Fruit fly (Drosophila melanogaster) whole organism, embryonic: ENCODE data around the gene Acp63F.
A peak's percentile ranks its signal among the peaks of the same experiment; 100 is the strongest.

ENCODE experiments used
- CG10147 ChIP-seq: fragments of 200-800 bp; sonication (Bioruptor generic); optimal IDR thresholded peaks from 2 replicates; lab custom pipeline; 2019; ENCODE audit warnings: missing biosample characterization, mild to moderate bottlenecking, missing genetic modification characterization, moderate library complexity
- CG10543 ChIP-seq: fragments of 200-800 bp; sonication (Bioruptor generic); optimal IDR thresholded peaks from 3 replicates; lab custom pipeline; 2017; ENCODE audit warnings: missing biosample characterization, mild to moderate bottlenecking, missing genetic modification characterization, moderate library complexity
- CG14860 ChIP-seq: fragments of 200-800 bp; sonication (Bioruptor generic); IDR thresholded peaks from 3 replicates; pipeline ENCODE4 v1.3.6; 2022; ENCODE audit warnings: missing biosample characterization, missing genetic modification characterization; ENCODE audit not compliant: partially characterized antibody
- CG15514 ChIP-seq: fragments of 200-800 bp; sonication (Bioruptor generic); optimal IDR thresholded peaks from 3 replicates; lab custom pipeline; 2017; ENCODE audit warnings: missing biosample characterization, missing genetic modification characterization, mild to moderate bottlenecking, moderate library complexity, missing genetic modification reagents
- CG15601 ChIP-seq: fragments of 200-800 bp; sonication (Bioruptor generic); optimal IDR thresholded peaks from 3 replicates; lab custom pipeline; 2019; ENCODE audit warnings: missing biosample characterization, mild to moderate bottlenecking, missing genetic modification characterization, moderate library complexity
- CG33213 ChIP-seq: fragments of 200-800 bp; sonication (Bioruptor generic); optimal IDR thresholded peaks from 3 replicates; lab custom pipeline; 2016; ENCODE audit warnings: missing biosample characterization, missing genetic modification characterization
- CG34422 ChIP-seq: fragments of 200-800 bp; sonication (Bioruptor generic); IDR thresholded peaks from 3 replicates; pipeline ENCODE4 v1.3.6; 2022; ENCODE audit warnings: missing biosample characterization, missing genetic modification characterization
- CG42726 ChIP-seq: fragments of 200-800 bp; sonication (Bioruptor generic); IDR thresholded peaks from 2 replicates; pipeline ENCODE4 v1.3.6; 2022; ENCODE audit warnings: missing biosample characterization, missing genetic modification characterization; ENCODE audit not compliant: partially characterized antibody
- CG4360 ChIP-seq: fragments of 200-800 bp; sonication (Bioruptor generic); IDR thresholded peaks from 2 replicates; pipeline ENCODE4 v1.3.6; 2022; ENCODE audit warnings: missing biosample characterization, missing genetic modification characterization
- CG5245 ChIP-seq: fragments of 200-800 bp; sonication (Bioruptor generic); optimal IDR thresholded peaks from 3 replicates; lab custom pipeline; 2016; ENCODE audit warnings: missing biosample characterization, missing genetic modification characterization
- CG6689 ChIP-seq: fragments of 200-800 bp; sonication (Bioruptor generic); IDR thresholded peaks from 2 replicates; pipeline ENCODE4 v1.3.6; 2022; ENCODE audit warnings: missing biosample characterization, missing genetic modification characterization
- CG7357 ChIP-seq: fragments of 200-800 bp; sonication (Bioruptor generic); IDR thresholded peaks from 3 replicates; pipeline ENCODE4 v1.3.6; 2022; ENCODE audit warnings: missing biosample characterization, missing genetic modification characterization
- E2f2 ChIP-seq: fragments of 200-800 bp; sonication (Bioruptor generic); IDR thresholded peaks from 2 replicates; pipeline ENCODE4 v1.3.6; 2022; ENCODE audit warnings: missing biosample characterization, missing genetic modification characterization
- Eip74EF ChIP-seq, 2 experiments: fragments of 200-800 bp in 1 of 2; fragments of >200 bp in 1 of 2; sonication (Bioruptor generic) in 1 of 2; optimal IDR thresholded peaks; 2 replicates each; lab custom pipeline; 2017 to 2019; ENCODE audit warnings: missing biosample characterization in 2 of 2, missing genetic modification characterization in 2 of 2, mild to moderate bottlenecking in 1 of 2, moderate library complexity in 1 of 2
- Fer3 ChIP-seq: fragments of 200-800 bp; sonication (Bioruptor generic); optimal IDR thresholded peaks from 2 replicates; lab custom pipeline; 2018; ENCODE audit warnings: missing biosample characterization, mild to moderate bottlenecking, missing genetic modification characterization, moderate library complexity
- HHEX ChIP-seq: fragments of 200-800 bp; sonication (Bioruptor generic); optimal IDR thresholded peaks from 3 replicates; lab custom pipeline; 2017; ENCODE audit warnings: missing biosample characterization, mild to moderate bottlenecking, missing genetic modification characterization, missing genetic modification reagents
- HmgZ ChIP-seq: fragments of 200-800 bp; sonication (Bioruptor generic); optimal IDR thresholded peaks from 2 replicates; lab custom pipeline; 2018; ENCODE audit warnings: missing biosample characterization, mild to moderate bottlenecking, missing genetic modification characterization
- Myb ChIP-seq: fragments of 200-800 bp; sonication (Bioruptor generic); optimal IDR thresholded peaks from 2 replicates; lab custom pipeline; 2016; ENCODE audit warnings: missing biosample characterization, missing genetic modification characterization
- Neu2 ChIP-seq: fragments of 200-800 bp; sonication (Bioruptor generic); optimal IDR thresholded peaks from 3 replicates; lab custom pipeline; 2016; ENCODE audit warnings: missing biosample characterization, missing genetic modification characterization, borderline replicate concordance
- Nf-YC ChIP-seq: fragments of 200-800 bp; optimal IDR thresholded peaks from 3 replicates; lab custom pipeline; 2019; ENCODE audit warnings: missing biosample characterization, mild to moderate bottlenecking, missing genetic modification characterization, moderate library complexity
- Stat92E ChIP-seq, 3 experiments: fragments of >200 bp in 2 of 3; fragments of 200-800 bp in 1 of 3; sonication (Bioruptor generic) in 1 of 3; optimal IDR thresholded peaks; 2 replicates each; lab custom pipeline; 2017 to 2019; ENCODE audit warnings: missing biosample characterization in 3 of 3, missing genetic modification characterization in 3 of 3, mild to moderate bottlenecking in 1 of 3, moderate library complexity in 1 of 3
- TFAM ChIP-seq: fragments of 200-800 bp; sonication (Bioruptor generic); optimal IDR thresholded peaks from 2 replicates; lab custom pipeline; 2017; ENCODE audit warnings: missing biosample characterization, missing genetic modification characterization, inconsistent platforms
- cg ChIP-seq: fragments of 200-800 bp; sonication (Bioruptor generic); optimal IDR thresholded peaks from 3 replicates; lab custom pipeline; 2019; ENCODE audit warnings: missing biosample characterization, mild to moderate bottlenecking, missing genetic modification characterization, moderate library complexity
- dpn ChIP-seq, 2 experiments: fragments of 200-800 bp; sonication (Bioruptor generic); optimal IDR thresholded peaks; 3 replicates each; lab custom pipeline; 2016; ENCODE audit warnings: missing biosample characterization in 2 of 2, missing genetic modification characterization in 2 of 2
- gcm2 ChIP-seq: fragments of 200-800 bp; sonication (Bioruptor generic); optimal IDR thresholded peaks from 2 replicates; lab custom pipeline; 2016; ENCODE audit warnings: missing biosample characterization, missing genetic modification characterization
- h ChIP-seq: fragments of >200 bp; optimal IDR thresholded peaks from 2 replicates; lab custom pipeline; 2017
- jigr1 ChIP-seq: fragments of 200-800 bp; sonication (Bioruptor generic); IDR thresholded peaks from 3 replicates; pipeline ENCODE4 v1.3.6; 2022; ENCODE audit warnings: missing biosample characterization, missing genetic modification characterization
- kni ChIP-seq: fragments of 200-800 bp; sonication (Bioruptor generic); optimal IDR thresholded peaks from 3 replicates; lab custom pipeline; 2017; ENCODE audit warnings: mild to moderate bottlenecking, missing biosample characterization, missing genetic modification reagents, missing genetic modification characterization
- knrl ChIP-seq: fragments of 200-800 bp; sonication (Bioruptor generic); IDR thresholded peaks from 3 replicates; pipeline ENCODE4 v1.3.6; 2022; ENCODE audit warnings: missing biosample characterization, missing genetic modification characterization; ENCODE audit not compliant: partially characterized antibody
- nerfin-2 ChIP-seq: fragments of 200-800 bp; sonication (Bioruptor generic); IDR thresholded peaks from 2 replicates; pipeline ENCODE4 v1.3.6; 2022; ENCODE audit warnings: missing biosample characterization, missing genetic modification characterization; ENCODE audit not compliant: partially characterized antibody
- nmo ChIP-seq: fragments of 200-800 bp; sonication (Bioruptor generic); optimal IDR thresholded peaks from 2 replicates; lab custom pipeline; 2018; ENCODE audit warnings: missing biosample characterization, mild to moderate bottlenecking, missing genetic modification characterization, moderate library complexity
- pfk ChIP-seq: fragments of 200-800 bp; sonication (Bioruptor generic); optimal IDR thresholded peaks from 2 replicates; lab custom pipeline; 2018; ENCODE audit warnings: missing biosample characterization, mild to moderate bottlenecking, missing genetic modification characterization, moderate library complexity
- pzg ChIP-seq: fragments of 200-800 bp; sonication (Bioruptor generic); optimal IDR thresholded peaks from 3 replicates; lab custom pipeline; 2018; ENCODE audit warnings: missing biosample characterization, mild to moderate bottlenecking, missing genetic modification characterization, moderate library complexity
- scrt ChIP-seq: fragments of 200-800 bp; sonication (Bioruptor generic); optimal IDR thresholded peaks from 2 replicates; lab custom pipeline; 2018; ENCODE audit warnings: missing biosample characterization, mild to moderate bottlenecking, missing genetic modification characterization, moderate library complexity
- sna ChIP-seq: fragments of 200-800 bp; sonication (Bioruptor generic); IDR thresholded peaks from 2 replicates; pipeline ENCODE4 v1.3.6; 2022; ENCODE audit warnings: missing biosample characterization, missing genetic modification characterization; ENCODE audit not compliant: partially characterized antibody
- sug ChIP-seq: fragments of 200-800 bp; optimal IDR thresholded peaks from 2 replicates; lab custom pipeline; 2019; ENCODE audit warnings: missing biosample characterization, mild to moderate bottlenecking, missing genetic modification characterization, moderate library complexity
- tio ChIP-seq: fragments of 200-800 bp; sonication (Bioruptor generic); optimal IDR thresholded peaks from 2 replicates; lab custom pipeline; 2017; ENCODE audit warnings: missing biosample characterization, missing genetic modification characterization, inconsistent platforms

Gene Acp63F

DNA sequence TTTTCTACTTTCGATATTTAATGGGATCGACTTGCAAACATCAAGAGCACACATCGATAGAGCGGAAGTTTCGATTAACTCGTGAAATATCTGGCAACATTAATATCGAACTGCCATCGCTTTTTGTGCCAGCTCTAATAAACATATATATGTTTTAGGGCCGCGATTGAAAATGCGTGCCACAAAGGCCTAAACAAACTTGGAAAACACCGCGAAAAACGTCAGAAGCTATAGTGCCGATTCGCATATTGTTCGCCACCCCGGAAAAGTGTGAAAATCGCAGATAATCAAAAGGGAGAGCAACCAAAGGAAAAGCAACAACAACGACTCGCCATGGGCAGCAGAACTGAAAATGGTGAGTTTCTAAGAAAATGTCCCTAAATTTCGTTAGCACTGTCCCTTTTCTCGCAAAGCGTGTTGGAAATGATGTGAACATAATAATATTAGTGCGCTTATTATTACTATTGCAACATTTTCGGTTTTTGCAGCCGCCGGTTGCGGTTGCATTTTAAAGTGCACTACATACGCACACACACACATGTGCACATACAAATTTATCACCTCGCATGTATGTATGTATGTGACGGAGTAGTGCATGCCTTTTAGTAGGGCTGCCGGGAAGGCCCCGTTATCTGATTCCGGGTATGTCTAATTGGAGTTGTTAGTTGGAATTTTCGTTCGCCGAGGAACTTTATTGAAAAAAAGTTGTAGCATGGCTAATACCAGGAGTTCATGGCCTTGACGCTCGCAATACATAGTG lies 2.6 kb upstream of the Acp63F start, which contains the start of gene enc (continued):
- TF ChIP-seq HmgZ (tag; lab: Kevin White, UChicago): peak; percentile 37
- TF ChIP-seq cg (GFP tag; lab: Kevin White, UChicago): peak; percentile 86
- peak; percentile 8 for TF ChIP-seq scrt (GFP tag; lab: Kevin White, UChicago)
- peak; percentile 77 for TF ChIP-seq pzg (GFP tag; lab: Kevin White, UChicago)
- peak; percentile 23 for TF ChIP-seq CG10147 (GFP tag; lab: Kevin White, UChicago)
- peak; percentile 47 for TF ChIP-seq kni (GFP tag; lab: Kevin White, UChicago)
- peak; percentile 29; the same call in 1 of the 3 replicates for TF ChIP-seq CG34422 (GFP tag; lab: Robert Waterston, UW)
- TF ChIP-seq gcm2: no peak
- TF ChIP-seq Eip74EF (GFP tag; optimal IDR thresholded peaks at IDR 0.05; lab: Kevin White, UChicago): no peak
- no peak for TF ChIP-seq h (lab: Kevin White, UChicago)
- peak; percentile 29 for TF ChIP-seq Nf-YC
- peak; percentile 25 to 29 for TF ChIP-seq dpn (GFP tag; optimal IDR thresholded peaks at IDR 0.05; lab: Kevin White, UChicago)
- peak; percentile 96 for TF ChIP-seq knrl (GFP tag; lab: Robert Waterston, UW)
- TF ChIP-seq pfk (GFP tag; lab: Kevin White, UChicago): no peak
- TF ChIP-seq Neu2 (GFP tag; lab: Kevin White, UChicago): peak; percentile 36
- no peak for TF ChIP-seq CG7357
- no peak for TF ChIP-seq tio (GFP tag; lab: Kevin White, UChicago)
- TF ChIP-seq Myb (GFP tag; lab: Kevin White, UChicago): peak; percentile 60
- TF ChIP-seq jigr1 (GFP tag; lab: Robert Waterston, UW): peak; percentile 31; the same call in 1 of the 3 replicates
- TF ChIP-seq CG42726 (GFP tag; lab: Robert Waterston, UW): peak; percentile 98
- peak; percentile 10 for TF ChIP-seq CG33213 (GFP tag; lab: Kevin White, UChicago)
- TF ChIP-seq CG5245: no peak
- TF ChIP-seq CG10543 (GFP tag; lab: Kevin White, UChicago): no peak
- TF ChIP-seq CG15601 (tag; lab: Kevin White, UChicago): peak; percentile 12
- peak in 1 of 3 experiments; percentile 35 for TF ChIP-seq Stat92E (GFP tag; optimal IDR thresholded peaks at IDR 0.05; lab: Kevin White, UChicago)
- peak; percentile 93 for TF ChIP-seq nerfin-2
- TF ChIP-seq Fer3: peak; percentile 6
- no peak for TF ChIP-seq CG6689
- peak; percentile 60 for TF ChIP-seq E2f2
- peak; percentile 52 for TF ChIP-seq CG15514 (GFP tag; lab: Kevin White, UChicago)
- no peak for TF ChIP-seq TFAM (GFP tag; lab: Kevin White, UChicago)
- peak; percentile 77 for TF ChIP-seq CG4360
- peak; percentile 44 for TF ChIP-seq nmo (GFP tag; lab: Kevin White, UChicago)
- TF ChIP-seq sna (GFP tag; lab: Robert Waterston, UW): peak; percentile 93
- peak; percentile 36 for TF ChIP-seq sug (tag; lab: Kevin White, UChicago)
- TF ChIP-seq HHEX (GFP tag; lab: Kevin White, UChicago): no peak
- TF ChIP-seq CG14860 (GFP tag; lab: Robert Waterston, UW): peak; percentile 93
